Worm (Caenorhabditis elegans): ENCODE data around the gene R04B5.7.

R04B5.7 gene

ce11 chrV:10064221-10064620, 26.1 kb downstream of the R04B5.7 start, which contains the start of gene fipr-13:
Gene fipr-13, plus strand, starts transcription at chrV:10064521.
- TF ChIP-seq aly-2 (tag; optimal IDR thresholded peaks at IDR 0.05) (no peak), ztf-4 (tag; optimal IDR thresholded peaks at IDR 0.05) (no peak), pha-4 (tag; optimal IDR thresholded peaks at IDR 0.05) (no peak), mml-1 (tag; optimal IDR thresholded peaks at IDR 0.05) (no peak), mdl-1 (tag; optimal IDR thresholded peaks at IDR 0.05) (no peak), sea-2 (GFP tag; optimal IDR thresholded peaks at IDR 0.05) (no peak), lsy-12 (tag; optimal IDR thresholded peaks at IDR 0.05) (no peak), nhr-76 (tag; optimal IDR thresholded peaks at IDR 0.05) (no peak), ceh-9 (tag; optimal IDR thresholded peaks at IDR 0.05) (no peak), elt-1 (tag; optimal IDR thresholded peaks at IDR 0.05) (no peak), unc-39 (tag; optimal IDR thresholded peaks at IDR 0.05) (no peak), jun-1 (tag; optimal IDR thresholded peaks at IDR 0.05) (no peak)

ce11 chrV:10060039-10060438, 30.3 kb downstream of the R04B5.7 start:
- TF ChIP-seq nhr-11 (tag; optimal IDR thresholded peaks at IDR 0.05) (no peak), egl-5 (tag; optimal IDR thresholded peaks at IDR 0.05) (no peak), nhr-76 (tag; optimal IDR thresholded peaks at IDR 0.05) (peak; percentile 61), eor-1 (tag; optimal IDR thresholded peaks at IDR 0.05) (no peak), nfya-1 (tag; optimal IDR thresholded peaks at IDR 0.05; ENCODE audit: insufficient read depth) (peak; percentile 7)

ce11 chrV:10058748-10059147, 31.6 kb downstream of the R04B5.7 start:
- no peak for TF ChIP-seq ceh-82 (tag; optimal IDR thresholded peaks at IDR 0.05)
- no peak for TF ChIP-seq ceh-9 (tag; optimal IDR thresholded peaks at IDR 0.05)
- TF ChIP-seq nhr-23 (tag; optimal IDR thresholded peaks at IDR 0.05) = no peak
- TF ChIP-seq egl-5 (tag; optimal IDR thresholded peaks at IDR 0.05) = no peak
- TF ChIP-seq nhr-76 (tag; optimal IDR thresholded peaks at IDR 0.05) = peak; percentile 59
- TF ChIP-seq ztf-11 (tag; optimal IDR thresholded peaks at IDR 0.05) = no peak
- no peak for TF ChIP-seq nhr-11 (tag; optimal IDR thresholded peaks at IDR 0.05)

- peak; percentile 44 for TF ChIP-seq nfya-1 (tag; optimal IDR thresholded peaks at IDR 0.05; ENCODE audit: insufficient read depth)
- TF ChIP-seq tbx-2 (tag; optimal IDR thresholded peaks at IDR 0.05) = no peak
- no peak for TF ChIP-seq ama-1 (optimal IDR thresholded peaks at IDR 0.05)
- no peak for TF ChIP-seq nhr-77 (tag; optimal IDR thresholded peaks at IDR 0.05)
- no peak for TF ChIP-seq snpc-4 (tag; optimal IDR thresholded peaks at IDR 0.05)
- peak; percentile 34 for TF ChIP-seq pha-4 (tag; optimal IDR thresholded peaks at IDR 0.05)
- peak; percentile 1 for TF ChIP-seq nhr-76 (tag; optimal IDR thresholded peaks at IDR 0.05)
- TF ChIP-seq ZK546.5 (tag; optimal IDR thresholded peaks at IDR 0.05) = no peak
Observed at ce11 chrV:10054872-10055271, 35.5 kb downstream of the R04B5.7 start, which contains the start of gene yif-1. Gene yif-1, minus strand, starts transcription at chrV:10054913.

- TF ChIP-seq nhr-43 (tag; optimal IDR thresholded peaks at IDR 0.05; ENCODE audit: poor library complexity, severe bottlenecking) = no peak
- no peak for TF ChIP-seq tbx-2 (tag; optimal IDR thresholded peaks at IDR 0.05)
- TF ChIP-seq mdl-1 (tag; optimal IDR thresholded peaks at IDR 0.05) = no peak
- TF ChIP-seq ztf-4 (tag; optimal IDR thresholded peaks at IDR 0.05) = no peak
- TF ChIP-seq fkh-2 (tag; optimal IDR thresholded peaks at IDR 0.05) = no peak
- TF ChIP-seq nhr-12 (tag; optimal IDR thresholded peaks at IDR 0.05) = no peak
- TF ChIP-seq fos-1 (tag; optimal IDR thresholded peaks at IDR 0.05) = no peak
- no peak for TF ChIP-seq nhr-23 (tag; optimal IDR thresholded peaks at IDR 0.05)
- TF ChIP-seq nfya-1 (tag; optimal IDR thresholded peaks at IDR 0.05; ENCODE audit: insufficient read depth) = no peak
- TF ChIP-seq elt-1 (tag; optimal IDR thresholded peaks at IDR 0.05) = no peak
- TF ChIP-seq pha-4 (tag; optimal IDR thresholded peaks at IDR 0.05) = no peak
- no peak for TF ChIP-seq egl-27 (tag; optimal IDR thresholded peaks at IDR 0.05)
Observed at ce11 chrV:10051855-10052254, 38.5 kb downstream of the R04B5.7 start, which contains the start of gene str-118. Gene str-118, plus strand, starts transcription at chrV:10052155.

- TF ChIP-seq nfya-1 (tag; optimal IDR thresholded peaks at IDR 0.05; ENCODE audit: insufficient read depth) = peak; percentile 3
Observed at ce11 chrV:10049192-10049816, 41.1 kb downstream of the R04B5.7 start.

ce11 chrV:10047189-10047588, 43.2 kb downstream of the R04B5.7 start:
- TF ChIP-seq ama-1 (optimal IDR thresholded peaks at IDR 0.05) = peak; percentile 71
- TF ChIP-seq fkh-2 (tag; optimal IDR thresholded peaks at IDR 0.05) = no peak
- no peak for TF ChIP-seq ztf-4 (tag; optimal IDR thresholded peaks at IDR 0.05)
- TF ChIP-seq zag-1 (tag; optimal IDR thresholded peaks at IDR 0.05) = no peak
